Worm (Caenorhabditis elegans) whole organism, L4/young adult: ENCODE results near the gene K08D8.7.

Source experiments
- W03F9.2 ChIP-seq: fragments of 150-350 bp; optimal IDR thresholded peaks from 2 replicates; lab custom pipeline; 2014; ENCODE audit warnings: missing biosample characterization, missing genetic modification characterization
- dao-5 ChIP-seq: sonication (generic microtip); optimal IDR thresholded peaks from 2 replicates; lab custom pipeline; 2016; ENCODE audit warnings: missing genotype, missing genetic modification characterization, moderate library complexity, missing compliant biosample characterization
- him-1 ChIP-seq: sonication (generic microtip); optimal IDR thresholded peaks from 2 replicates; lab custom pipeline; 2016; ENCODE audit warnings: missing genotype, missing genetic modification reagents, missing genetic modification characterization, missing compliant biosample characterization

ce11 chrIV:12946488-12946887 is 49.9 kb downstream of the K08D8.7 start, which contains the start of gene F55G11.1:
- no peak for TF ChIP-seq W03F9.2 (tag; lab: Kevin White, UChicago)
- TF ChIP-seq dao-5 (tag; lab: Kevin White, UChicago), result no peak
- TF ChIP-seq him-1 (tag; lab: Kevin White, UChicago), result no peak
